Worm (Caenorhabditis elegans) whole organism, L4/young adult: ENCODE measurements around the gene F47B8.4.
"Not testable (repeated sequence)": the region's sequence is repeated elsewhere in the genome, so short reads cannot be mapped to it uniquely, and the experiment has no call there.

ENCODE experiments used
- W03F9.2 ChIP-seq: fragments of 150-350 bp; optimal IDR thresholded peaks from 2 replicates; lab custom pipeline; 2014; ENCODE audit warnings: missing biosample characterization, missing genetic modification characterization
- dao-5 ChIP-seq: sonication (generic microtip); optimal IDR thresholded peaks from 2 replicates; lab custom pipeline; 2016; ENCODE audit warnings: missing genotype, missing genetic modification characterization, moderate library complexity, missing compliant biosample characterization
- him-1 ChIP-seq: sonication (generic microtip); optimal IDR thresholded peaks from 2 replicates; lab custom pipeline; 2016; ENCODE audit warnings: missing genotype, missing genetic modification reagents, missing genetic modification characterization, missing compliant biosample characterization

Gene F47B8.4

DNA sequence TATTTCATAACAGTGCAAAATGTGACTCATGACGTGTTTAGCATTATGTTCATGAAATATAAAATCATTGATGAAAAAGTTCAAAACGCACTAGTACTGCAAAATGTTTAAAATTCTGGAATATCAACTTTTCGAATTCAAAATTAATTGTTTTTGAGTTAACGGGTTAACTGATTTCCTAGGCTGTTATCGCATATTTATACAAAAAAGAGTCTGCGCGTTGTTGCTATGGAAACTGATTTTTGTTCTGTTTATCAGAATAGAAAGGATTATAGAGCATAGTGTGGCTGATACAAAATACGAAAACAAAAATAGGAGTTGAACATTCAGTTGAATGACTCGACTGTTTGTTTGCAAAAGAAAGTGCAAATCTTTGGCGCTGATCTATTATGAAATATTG is 6.9 kb downstream of the F47B8.4 start:
- TF ChIP-seq dao-5 (no peak), him-1 (tag; lab: Kevin White, UChicago) (no peak), W03F9.2 (tag; lab: Kevin White, UChicago) (no peak)

DNA sequence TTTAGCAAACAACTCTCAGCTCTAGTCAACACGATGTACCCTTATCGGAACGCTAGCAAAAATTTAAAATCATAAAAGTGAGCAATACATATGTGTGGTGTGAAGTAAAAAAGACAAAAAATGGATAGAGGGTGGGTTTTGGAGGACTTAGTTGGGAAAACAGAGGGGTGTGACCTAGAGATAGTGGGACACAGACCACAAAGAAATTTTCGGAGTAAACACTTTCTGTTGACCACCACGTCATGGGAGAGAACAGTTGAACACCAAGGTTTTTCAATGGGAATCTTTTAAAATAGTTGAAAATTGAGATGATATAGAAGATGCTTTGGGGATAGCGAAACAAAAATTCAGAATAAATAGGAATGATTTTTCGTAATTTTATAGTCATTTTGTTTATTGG is 7.3 kb downstream of the F47B8.4 start:
- TF ChIP-seq him-1 (tag; lab: Kevin White, UChicago) (no peak), dao-5 (no peak), W03F9.2 (tag; lab: Kevin White, UChicago) (no peak)

DNA sequence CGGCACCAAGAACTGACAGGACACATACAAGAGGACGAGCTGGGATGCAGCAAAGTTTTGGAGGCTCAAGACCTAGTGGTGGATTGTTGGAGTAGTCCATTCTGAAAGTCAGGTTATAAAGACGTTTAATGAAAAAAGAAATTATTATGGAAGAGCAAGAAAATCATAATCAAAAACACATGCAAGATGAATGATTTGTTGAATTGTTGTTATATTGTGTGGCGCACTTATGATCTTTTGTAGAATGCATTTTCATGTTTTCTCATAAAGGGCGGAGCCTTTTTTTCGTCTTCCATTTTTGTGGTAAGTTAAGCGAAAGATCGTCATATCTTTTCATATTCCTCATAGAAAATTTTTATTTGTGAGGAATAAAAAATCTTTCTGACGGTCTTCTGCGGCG is 7.9 kb downstream of the F47B8.4 start, which contains the start of gene F47B8.2:
F47B8.2 (minus strand) TSS at position 101 of the 400 bp plus-strand sequence.
- TF ChIP-seq dao-5 = no peak
- no peak for TF ChIP-seq W03F9.2 (tag; lab: Kevin White, UChicago)
- TF ChIP-seq him-1 (tag; lab: Kevin White, UChicago) = no peak

DNA sequence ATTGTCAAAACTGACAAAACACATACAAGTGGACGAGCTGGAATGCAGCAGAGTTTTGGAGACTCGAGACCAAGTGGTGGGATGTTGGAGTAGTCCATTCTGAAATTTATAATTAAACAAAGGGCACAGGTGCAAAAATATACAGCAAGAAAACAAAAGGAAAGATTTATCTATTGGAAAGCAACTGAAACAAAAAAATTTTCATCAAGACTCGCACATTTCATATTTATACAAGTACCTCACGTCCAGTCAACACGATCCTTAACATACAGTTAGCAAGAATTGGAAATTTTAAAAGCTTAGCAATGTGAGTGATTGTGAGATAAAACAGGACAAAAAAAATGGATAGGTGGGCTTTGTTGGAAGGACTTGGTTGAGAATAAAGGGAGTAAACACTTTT is 10.2 kb downstream of the F47B8.4 start, which contains the start of gene F47B8.1:
F47B8.1 (minus strand) TSS at position 101 of the 400 bp plus-strand sequence.
- TF ChIP-seq him-1 (tag; lab: Kevin White, UChicago) = no peak
- no peak for TF ChIP-seq W03F9.2 (tag; lab: Kevin White, UChicago)
- TF ChIP-seq dao-5 = no peak

DNA sequence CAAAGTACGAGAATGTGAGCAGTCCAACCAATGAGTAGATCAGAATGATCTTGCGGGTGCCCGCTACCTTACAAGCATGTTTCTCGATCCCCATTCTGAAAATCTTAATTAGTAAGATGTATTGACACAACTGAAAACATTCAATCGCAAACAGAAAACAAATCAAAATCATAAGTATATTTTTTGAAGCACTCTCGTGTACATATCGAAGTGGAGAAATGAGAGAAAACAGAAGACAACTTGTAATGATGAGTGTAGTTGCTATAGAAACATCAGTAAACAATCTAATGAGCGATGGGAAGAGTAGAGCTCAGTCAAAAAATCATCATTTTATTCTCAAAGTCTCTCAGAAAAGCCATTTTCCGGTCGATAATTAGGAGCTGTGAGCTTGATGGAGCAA is 11.8 kb downstream of the F47B8.4 start, which contains the start of gene F14D7.8:
F14D7.8 (minus strand) TSS at position 101 of the 400 bp plus-strand sequence.
- TF ChIP-seq him-1 (tag; lab: Kevin White, UChicago) = no peak

DNA sequence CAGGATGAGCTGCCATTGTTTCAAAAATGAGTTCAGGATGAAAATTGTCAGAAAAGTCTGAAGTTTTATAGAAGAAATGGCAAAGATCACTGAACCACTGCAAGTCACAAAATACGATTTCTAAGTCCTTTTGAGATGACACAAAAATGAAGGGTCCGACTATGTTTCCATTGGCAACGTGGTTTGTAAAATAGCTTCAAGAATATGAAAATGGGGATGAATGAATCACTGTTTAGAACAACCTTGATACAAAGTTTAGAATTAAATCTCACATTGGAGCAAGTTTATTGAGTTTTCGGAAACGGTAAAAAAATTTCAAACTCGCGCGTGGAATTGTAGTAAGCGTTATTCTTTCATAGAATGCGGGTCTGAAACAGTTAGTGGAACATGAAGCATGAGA is 13.4 kb downstream of the F47B8.4 start, which contains the start of gene ddn-3:
ddn-3 (minus strand) TSS at position 101 of the 400 bp plus-strand sequence.
- TF ChIP-seq him-1 (tag; lab: Kevin White, UChicago) = no peak
- no peak for TF ChIP-seq W03F9.2 (tag; lab: Kevin White, UChicago)
- TF ChIP-seq dao-5 = no peak

DNA sequence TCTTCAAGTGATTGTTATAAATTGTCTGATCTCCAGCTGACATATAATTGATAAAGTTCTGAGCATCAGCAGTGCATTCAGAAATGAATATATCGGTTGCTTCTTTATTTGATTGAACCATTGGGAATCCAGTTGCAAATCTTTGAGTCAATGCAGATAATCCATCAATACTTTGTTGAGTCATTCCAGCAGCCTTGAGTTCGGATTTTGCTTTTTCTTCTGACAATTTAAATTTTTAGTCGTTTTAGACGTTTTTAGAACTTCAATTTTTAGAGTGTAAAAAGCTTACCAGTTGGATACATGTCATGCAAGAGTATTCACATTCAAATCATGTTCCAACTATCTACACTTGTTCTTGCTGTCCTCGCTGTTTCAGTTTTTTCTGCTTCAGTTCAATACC is 14.8 kb downstream of the F47B8.4 start, which contains the start of gene F14D7.14:
F14D7.14 (plus strand) TSS at position 301 of the 400 bp plus-strand sequence.
- not testable (repeated sequence) for TF ChIP-seq W03F9.2 (tag; lab: Kevin White, UChicago); dao-5; him-1 (tag; lab: Kevin White, UChicago)

DNA sequence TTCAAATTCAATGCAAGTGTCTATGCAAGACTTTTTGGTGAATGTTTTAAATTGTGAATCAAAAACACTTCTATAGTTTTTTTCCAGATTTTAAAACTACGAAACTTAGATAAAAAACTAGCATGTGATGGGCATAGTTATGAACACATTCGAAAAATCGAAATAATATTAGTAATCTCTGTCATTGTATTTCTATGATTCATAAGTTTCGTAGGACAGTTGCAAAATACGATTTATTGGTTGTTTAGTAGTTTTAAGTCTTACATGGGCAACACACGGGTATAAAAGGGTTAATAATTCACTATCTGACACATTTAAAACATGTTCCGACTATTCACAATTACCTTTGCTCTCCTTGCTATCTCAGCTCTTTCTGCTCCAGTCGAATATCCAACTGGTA is 16.3 kb downstream of the F47B8.4 start, which contains the start of gene spig-5:
spig-5 (plus strand) TSS at position 301 of the 400 bp plus-strand sequence.
- TF ChIP-seq dao-5; W03F9.2 (tag; lab: Kevin White, UChicago); him-1 (tag; lab: Kevin White, UChicago): not testable (repeated sequence)

DNA sequence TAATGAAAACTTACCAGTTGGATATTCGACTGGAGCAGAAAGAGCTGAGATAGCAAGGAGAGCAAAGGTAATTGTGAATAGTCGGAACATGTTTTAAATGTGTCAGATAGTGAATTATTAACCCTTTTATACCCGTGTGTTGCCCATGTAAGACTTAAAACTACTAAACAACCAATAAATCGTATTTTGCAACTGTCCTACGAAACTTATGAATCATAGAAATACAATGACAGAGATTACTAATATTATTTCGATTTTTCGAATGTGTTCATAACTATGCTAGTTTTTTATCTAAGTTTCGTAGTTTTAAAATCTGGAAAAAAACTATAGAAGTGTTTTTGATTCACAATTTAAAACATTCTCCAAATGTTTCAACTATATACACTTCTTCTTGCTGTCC is 17.7 kb downstream of the F47B8.4 start, which contains the start of gene spig-4:
spig-4 (minus strand) TSS at position 101 of the 400 bp plus-strand sequence.
- not testable (repeated sequence) for TF ChIP-seq W03F9.2 (tag; lab: Kevin White, UChicago); dao-5; him-1 (tag; lab: Kevin White, UChicago)

DNA sequence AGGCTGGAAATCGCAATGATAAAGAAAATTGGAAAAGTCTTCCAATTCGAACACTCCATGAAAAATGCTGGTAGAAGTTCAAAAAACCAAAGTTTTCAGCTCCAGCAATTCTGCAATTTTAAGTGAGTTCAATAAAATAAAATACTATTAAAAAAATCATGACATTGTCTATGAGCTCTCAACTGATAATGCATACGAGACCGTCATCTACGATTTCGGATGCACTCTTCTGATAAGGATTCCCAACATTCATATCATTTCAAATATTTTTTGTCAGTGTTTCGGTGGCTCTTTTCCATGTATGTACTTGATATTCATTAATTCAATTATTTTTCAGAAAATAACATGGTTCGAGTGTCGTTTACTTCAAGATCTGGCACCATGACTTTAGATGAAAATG is 23.4 kb downstream of the F47B8.4 start, which contains the start of gene F14D7.6:
F14D7.6 (plus strand) TSS at position 338 of the 400 bp plus-strand sequence.
- TF ChIP-seq him-1 (tag; lab: Kevin White, UChicago) = no peak
- TF ChIP-seq dao-5 = no peak
- TF ChIP-seq W03F9.2 (tag; lab: Kevin White, UChicago) = no peak

DNA sequence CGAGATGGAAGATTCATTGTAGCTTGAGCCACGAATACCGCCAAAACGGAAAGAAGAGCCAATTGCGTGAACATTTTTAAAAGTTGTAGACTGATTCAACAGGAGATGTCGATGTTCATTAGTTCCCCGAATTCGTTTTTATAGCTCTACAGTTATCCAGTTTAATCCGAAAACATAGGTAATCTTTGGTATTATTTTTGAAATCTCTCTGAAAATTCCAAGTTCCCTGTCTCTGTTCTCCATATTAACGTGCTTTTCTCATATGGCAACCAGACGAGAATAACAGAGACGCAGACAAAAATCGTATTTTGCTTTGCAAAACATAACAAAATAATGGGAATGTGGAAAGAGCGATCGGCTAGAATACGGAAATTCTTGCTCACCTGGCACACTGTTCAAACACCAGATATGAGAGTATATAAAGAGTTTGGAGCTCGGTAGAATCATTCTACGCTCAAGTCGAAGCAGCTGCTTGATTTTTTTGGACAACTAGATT is 24.9 kb downstream of the F47B8.4 start, which contains the start of the genes spig-3 and F14D7.12:
spig-3 (minus strand) TSS at position 101 of the 496 bp plus-strand sequence.
F14D7.12 (plus strand) TSS at position 446 of the 496 bp plus-strand sequence.
- TF ChIP-seq him-1 (tag; lab: Kevin White, UChicago) (no peak), W03F9.2 (tag; lab: Kevin White, UChicago) (no peak), dao-5 (no peak)

DNA sequence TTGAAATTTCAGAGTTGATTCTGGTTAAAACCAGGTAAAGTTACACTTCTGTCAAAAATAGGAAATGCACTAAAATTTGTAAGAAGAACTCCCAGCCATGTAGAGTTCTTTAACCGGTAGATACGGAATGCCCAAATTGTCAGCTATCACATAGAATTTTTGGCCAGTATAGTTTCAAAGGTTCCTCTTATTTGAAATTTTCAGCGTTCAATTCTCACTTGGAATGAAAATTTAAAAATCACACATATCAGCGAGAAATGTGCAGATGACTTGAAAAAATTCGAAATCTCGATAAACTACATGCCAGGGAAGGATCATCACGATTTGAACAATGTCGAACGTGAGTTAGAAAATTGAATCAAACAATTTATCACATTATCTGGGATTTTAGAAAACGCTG is 28.0 kb downstream of the F47B8.4 start, which contains the start of gene F14D7.3:
F14D7.3 (plus strand) TSS at position 301 of the 400 bp plus-strand sequence.
- TF ChIP-seq dao-5 (no peak), W03F9.2 (tag; lab: Kevin White, UChicago) (no peak)

DNA sequence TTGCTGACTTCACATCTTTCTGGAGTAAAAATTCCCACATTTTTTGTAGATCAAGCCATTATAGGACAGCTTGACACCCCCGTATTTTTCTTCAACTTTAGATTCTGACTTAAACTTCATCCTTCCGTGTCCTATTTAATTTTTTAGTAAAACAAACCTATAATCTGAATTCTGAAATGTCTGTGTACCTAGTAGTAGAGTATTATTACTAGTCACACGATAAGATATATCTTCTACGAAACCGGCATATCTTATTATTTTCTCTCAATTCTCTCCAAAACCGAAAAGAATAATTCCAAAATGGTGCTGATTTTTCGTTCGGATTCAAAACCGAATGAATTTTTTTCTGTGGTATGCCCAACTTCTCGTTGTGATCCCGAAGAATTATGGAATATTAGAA is 30.1 kb downstream of the F47B8.4 start, which contains the start of gene F14D7.9:
F14D7.9 (plus strand) TSS at position 301 of the 400 bp plus-strand sequence.
- TF ChIP-seq him-1 (tag; lab: Kevin White, UChicago) = no peak
- TF ChIP-seq W03F9.2 (tag; lab: Kevin White, UChicago) = no peak
- no peak for TF ChIP-seq dao-5

DNA sequence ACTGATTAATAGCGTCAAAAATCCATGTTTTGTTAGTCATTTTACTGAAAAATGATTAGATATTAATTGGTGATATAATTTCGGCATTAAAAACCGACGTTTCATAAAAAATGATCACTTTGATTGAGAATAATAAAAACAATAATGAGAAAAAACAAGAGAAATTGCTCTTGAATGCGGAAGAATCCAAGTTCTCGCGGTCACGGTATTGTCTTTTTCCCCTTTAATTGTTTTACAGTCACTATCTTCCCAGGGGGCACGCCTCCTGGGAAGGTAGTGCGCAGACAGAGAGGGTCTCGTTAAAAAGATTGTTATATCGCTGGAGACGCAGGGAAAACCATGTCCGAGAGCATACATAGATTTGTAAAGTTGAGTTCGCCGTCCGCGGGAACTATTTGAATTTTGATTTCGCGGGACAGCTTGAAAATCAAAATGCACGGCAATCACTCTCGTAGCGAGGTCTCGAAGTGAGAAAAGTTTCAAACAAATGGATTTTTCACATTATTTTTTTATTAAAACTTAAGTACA is 30.7 kb downstream of the F47B8.4 start, which contains the start of gene F14D7.2:
F14D7.2 (minus strand) TSS at position 51 of the 528 bp plus-strand sequence.
- no peak for TF ChIP-seq him-1 (tag; lab: Kevin White, UChicago)
